Fruit fly (Drosophila melanogaster): Measurements from ENCODE around the gene CG43335.
A peak's percentile ranks its signal among the peaks of the same experiment; 100 is the strongest.

The CG43335 gene

DNA sequence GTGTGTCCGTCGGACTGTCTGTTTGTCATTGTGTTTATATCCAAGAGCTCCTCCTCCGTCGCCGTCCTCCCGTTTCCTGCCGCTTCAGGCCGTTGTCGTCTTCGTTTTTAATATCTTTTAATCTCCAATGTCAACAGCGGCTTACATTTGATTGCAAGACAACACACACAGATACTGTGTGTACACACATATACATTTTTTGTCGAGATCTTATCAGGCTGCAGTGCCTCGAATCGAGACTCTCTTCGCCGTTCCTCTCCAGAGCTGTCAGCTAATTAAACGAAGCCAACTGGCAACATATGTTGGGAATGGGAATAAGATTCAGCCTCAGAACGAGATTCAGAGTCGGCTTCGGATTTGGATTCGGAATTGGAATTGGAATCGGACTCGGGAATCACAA, 35.3 kb downstream of the CG43335 start (continued):
- TF ChIP-seq CG4854 (GFP tag; optimal IDR thresholded peaks at IDR 0.05): no peak
- no peak for TF ChIP-seq gro (GFP tag; optimal IDR thresholded peaks at IDR 0.05)
- no peak for TF ChIP-seq CG1792 (GFP tag; optimal IDR thresholded peaks at IDR 0.05)
- TF ChIP-seq al (GFP tag; IDR thresholded peaks at IDR 0.05): no peak
- TF ChIP-seq CG17385 (GFP tag; optimal IDR thresholded peaks at IDR 0.05): no peak
- TF ChIP-seq oc (tag; optimal IDR thresholded peaks at IDR 0.05): peak; percentile 84
- TF ChIP-seq jigr1 (GFP tag; IDR thresholded peaks at IDR 0.05): no peak
- no peak for TF ChIP-seq tup (GFP tag; optimal IDR thresholded peaks at IDR 0.05)
- no peak for TF ChIP-seq CG11398 (GFP tag; optimal IDR thresholded peaks at IDR 0.05)
- TF ChIP-seq ara (GFP tag; IDR thresholded peaks at IDR 0.05): 0 out of 2 replicates have a peak, but pooled peaks have one; percentile 31
- TF ChIP-seq zfh2 (GFP tag; optimal IDR thresholded peaks at IDR 0.05): no peak
- TF ChIP-seq Chrac-16 (GFP tag; optimal IDR thresholded peaks at IDR 0.05): no peak
- TF ChIP-seq C15 (GFP tag; IDR thresholded peaks at IDR 0.05): no peak
- TF ChIP-seq gce (GFP tag; IDR thresholded peaks at IDR 0.05): no peak
- TF ChIP-seq CG10366 (GFP tag; IDR thresholded peaks at IDR 0.05): no peak
- TF ChIP-seq Max (GFP tag; optimal IDR thresholded peaks at IDR 0.05): no peak
- no peak for TF ChIP-seq CG17802 (tag; optimal IDR thresholded peaks at IDR 0.05)
- no peak for TF ChIP-seq Fer2 (tag; optimal IDR thresholded peaks at IDR 0.05)
- TF ChIP-seq CG10543 (GFP tag; optimal IDR thresholded peaks at IDR 0.05): no peak
- no peak for TF ChIP-seq CG3163 (GFP tag; optimal IDR thresholded peaks at IDR 0.05)
- TF ChIP-seq danr (GFP tag; IDR thresholded peaks at IDR 0.05): no peak
- TF ChIP-seq Dbx (GFP tag; IDR thresholded peaks at IDR 0.05): no peak
- TF ChIP-seq lov (optimal IDR thresholded peaks at IDR 0.05): no peak
- no peak for TF ChIP-seq lov (GFP tag; IDR thresholded peaks at IDR 0.05)
- peak; percentile 33 for TF ChIP-seq CG2875 (GFP tag; optimal IDR thresholded peaks at IDR 0.05)
- TF ChIP-seq luna (GFP tag; optimal IDR thresholded peaks at IDR 0.05): no peak
- no peak for TF ChIP-seq Neu2 (GFP tag; optimal IDR thresholded peaks at IDR 0.05; ENCODE audit: borderline replicate concordance)
- TF ChIP-seq YL-1 (GFP tag; optimal IDR thresholded peaks at IDR 0.05): no peak
- no peak for TF ChIP-seq CG10565 (GFP tag; optimal IDR thresholded peaks at IDR 0.05)
- no peak for TF ChIP-seq CG8359 (GFP tag; optimal IDR thresholded peaks at IDR 0.05; ENCODE audit: borderline replicate concordance)
- TF ChIP-seq CG3995 (GFP tag; optimal IDR thresholded peaks at IDR 0.05): no peak
- TF ChIP-seq CG6689 (GFP tag; IDR thresholded peaks at IDR 0.05): 0 out of 2 replicates have a peak, but pooled peaks have one; percentile 11
- TF ChIP-seq CG7556 (GFP tag; optimal IDR thresholded peaks at IDR 0.05): no peak
- no peak for TF ChIP-seq CG14667 (GFP tag; IDR thresholded peaks at IDR 0.05)
- no peak for TF ChIP-seq CG10462 (GFP tag; optimal IDR thresholded peaks at IDR 0.05)
- no peak for TF ChIP-seq CG10959 (GFP tag; IDR thresholded peaks at IDR 0.05)
- no peak for TF ChIP-seq Hmx (GFP tag; optimal IDR thresholded peaks at IDR 0.05)
- no peak for TF ChIP-seq fd3F (GFP tag; optimal IDR thresholded peaks at IDR 0.05)
- TF ChIP-seq CG9797 (GFP tag; optimal IDR thresholded peaks at IDR 0.05): no peak
- no peak for TF ChIP-seq vnd (GFP tag; IDR thresholded peaks at IDR 0.05; ENCODE audit: partially characterized antibody)
- no peak for TF ChIP-seq BtbVII (GFP tag; optimal IDR thresholded peaks at IDR 0.05)
- TF ChIP-seq D (optimal IDR thresholded peaks at IDR 0.05): no peak
- peak; percentile 52 for TF ChIP-seq D (GFP tag; optimal IDR thresholded peaks at IDR 0.05)
- TF ChIP-seq pros (GFP tag; optimal IDR thresholded peaks at IDR 0.05): no peak
- TF ChIP-seq dan (GFP tag; IDR thresholded peaks at IDR 0.05): no peak
- TF ChIP-seq CG12942 (GFP tag; optimal IDR thresholded peaks at IDR 0.05): no peak
- no peak for TF ChIP-seq CG7987 (GFP tag; optimal IDR thresholded peaks at IDR 0.05)
- TF ChIP-seq CG34376 (GFP tag; optimal IDR thresholded peaks at IDR 0.05): no peak
- TF ChIP-seq corto (GFP tag; optimal IDR thresholded peaks at IDR 0.05): no peak
- no peak for TF ChIP-seq Sin3A (optimal IDR thresholded peaks at IDR 0.05)
- no peak for TF ChIP-seq CG5953 (GFP tag; IDR thresholded peaks at IDR 0.05)
- no peak for TF ChIP-seq eyg (GFP tag; optimal IDR thresholded peaks at IDR 0.05)
- TF ChIP-seq crp (GFP tag; optimal IDR thresholded peaks at IDR 0.05): no peak
